Worm (Caenorhabditis elegans): Measurements from ENCODE around the gene srh-304.
A peak's percentile ranks its signal among the peaks of the same experiment; 100 is the strongest.
"Not testable (repeated sequence)": the region's sequence is repeated elsewhere in the genome, so short reads cannot be mapped to it uniquely, and the experiment has no call there.

Gene srh-304

ce11 chrV:17857901-17858300 lies 29.5 kb downstream of the srh-304 start (continued):
- TF ChIP-seq pbrm-1 (GFP tag; IDR thresholded peaks at IDR 0.05): peak; percentile 78
- TF ChIP-seq lin-54 (GFP tag; optimal IDR thresholded peaks at IDR 0.05): peak; percentile 42
- TF ChIP-seq ets-4 (GFP tag; optimal IDR thresholded peaks at IDR 0.05): peak; percentile 43
- peak in 1 of 3 experiments; percentile 66 for TF ChIP-seq lin-35 (GFP tag; optimal IDR thresholded peaks at IDR 0.05)
- no peak for TF ChIP-seq cebp-1 (GFP tag; IDR thresholded peaks at IDR 0.05)
- peak; percentile 83 for TF ChIP-seq cebp-1 (tag; optimal IDR thresholded peaks at IDR 0.05)

- peak; percentile 23 for TF ChIP-seq tlf-1 (GFP tag; optimal IDR thresholded peaks at IDR 0.05)
- no peak for TF ChIP-seq ztf-28 (GFP tag; IDR thresholded peaks at IDR 0.05)
- peak; percentile 92 for TF ChIP-seq efl-1 (GFP tag; optimal IDR thresholded peaks at IDR 0.05)
- TF ChIP-seq ceh-91 (GFP tag; IDR thresholded peaks at IDR 0.05): peak; percentile 84
- TF ChIP-seq ceh-40 (GFP tag; IDR thresholded peaks at IDR 0.05): no peak
- peak; percentile 15; the same call in 1 of the 2 replicates for TF ChIP-seq mcd-1 (GFP tag; IDR thresholded peaks at IDR 0.05)
- 0 out of 2 replicates have a peak, but pooled peaks have one; percentile 31 for TF ChIP-seq B0336.3 (GFP tag; IDR thresholded peaks at IDR 0.05)
- TF ChIP-seq lin-54 (GFP tag; optimal IDR thresholded peaks at IDR 0.05): peak; percentile 52
- no peak for TF ChIP-seq egl-44 (GFP tag; IDR thresholded peaks at IDR 0.05)
- TF ChIP-seq cebp-1 (GFP tag; IDR thresholded peaks at IDR 0.05): no peak
- peak; percentile 57 for TF ChIP-seq cebp-1 (tag; optimal IDR thresholded peaks at IDR 0.05)
- peak; percentile 88 for TF ChIP-seq madf-8 (GFP tag; conservative IDR thresholded peaks at IDR 0.05)
- TF ChIP-seq madf-6 (GFP tag; IDR thresholded peaks at IDR 0.05): peak; percentile 94
- no peak for TF ChIP-seq F49E8.2 (tag; optimal IDR thresholded peaks at IDR 0.05; ENCODE audit: insufficient read depth)
- no peak for TF ChIP-seq nhr-90 (tag; optimal IDR thresholded peaks at IDR 0.05)
- TF ChIP-seq hmg-1.2 (GFP tag; IDR thresholded peaks at IDR 0.05): peak; percentile 35
- TF ChIP-seq attf-5 (GFP tag; optimal IDR thresholded peaks at IDR 0.05): no peak
- TF ChIP-seq dpl-1 (GFP tag; optimal IDR thresholded peaks at IDR 0.05): peak; percentile 75
- TF ChIP-seq D2030.7 (GFP tag; IDR thresholded peaks at IDR 0.05): peak; percentile 69
Measured at ce11 chrV:17859065-17859464, 30.7 kb downstream of the srh-304 start.

ce11 chrV:17859519-17859918 lies 31.1 kb downstream of the srh-304 start:
- TF ChIP-seq xnd-1 (tag; optimal IDR thresholded peaks at IDR 0.05) (peak; percentile 78), ztf-25 (GFP tag; IDR thresholded peaks at IDR 0.05) (no peak), D2030.7 (GFP tag; IDR thresholded peaks at IDR 0.05) (peak; percentile 21; the same call in 1 of the 2 replicates), B0336.3 (GFP tag; IDR thresholded peaks at IDR 0.05) (no peak), lsl-1 (GFP tag; optimal IDR thresholded peaks at IDR 0.05) (peak; percentile 93), snpc-4 (GFP tag; optimal IDR thresholded peaks at IDR 0.05) (no peak), snpc-4 (tag; optimal IDR thresholded peaks at IDR 0.05) (peak in 1 of 4 experiments; percentile 4), F39B2.1 (GFP tag; IDR thresholded peaks at IDR 0.05) (no peak), mcd-1 (GFP tag; IDR thresholded peaks at IDR 0.05) (peak; percentile 19; the same call in 1 of the 2 replicates), madf-6 (GFP tag; IDR thresholded peaks at IDR 0.05) (peak; percentile 72), F33H1.4 (GFP tag; IDR thresholded peaks at IDR 0.05) (peak; percentile 91), lin-54 (GFP tag; optimal IDR thresholded peaks at IDR 0.05) (peak; percentile 19), madf-8 (GFP tag; conservative IDR thresholded peaks at IDR 0.05) (peak; percentile 67)

- not testable (repeated sequence) for TF ChIP-seq F33H1.4 (GFP tag; IDR thresholded peaks at IDR 0.05); efl-1 (GFP tag; optimal IDR thresholded peaks at IDR 0.05); F10E7.11 (tag; optimal IDR thresholded peaks at IDR 0.05)
Measured at ce11 chrV:17865309-17865708, 36.9 kb downstream of the srh-304 start, which contains the start of gene Y59A8A.8. Gene Y59A8A.8, plus strand, starts transcription at chrV:17865609.

ce11 chrV:17870569-17870968 lies 42.2 kb downstream of the srh-304 start, which contains the start of gene csn-1:
Gene csn-1, minus strand, starts transcription at chrV:17870651.
- TF ChIP-seq lin-54 (GFP tag; optimal IDR thresholded peaks at IDR 0.05) (peak; percentile 28), ccch-3 (GFP tag; optimal IDR thresholded peaks at IDR 0.05) (no peak), snpc-4 (GFP tag; optimal IDR thresholded peaks at IDR 0.05) (no peak), snpc-4 (tag; optimal IDR thresholded peaks at IDR 0.05) (peak in 1 of 4 experiments; percentile 34), madf-6 (GFP tag; IDR thresholded peaks at IDR 0.05) (peak; percentile 45; the same call in 1 of the 2 replicates), D2030.7 (GFP tag; IDR thresholded peaks at IDR 0.05) (no peak), hmg-1.2 (GFP tag; IDR thresholded peaks at IDR 0.05) (peak; percentile 94), attf-6 (GFP tag; IDR thresholded peaks at IDR 0.05) (0 out of 2 replicates have a peak, but pooled peaks have one; percentile 20), ceh-58 (GFP tag; IDR thresholded peaks at IDR 0.05) (no peak), hrde-1 (tag; optimal IDR thresholded peaks at IDR 0.05; ENCODE audit: borderline replicate concordance) (no peak), snpc-3.4 (tag; optimal IDR thresholded peaks at IDR 0.05) (peak; percentile 39), let-607 (tag; optimal IDR thresholded peaks at IDR 0.05) (no peak), lin-40 (tag; optimal IDR thresholded peaks at IDR 0.05) (no peak), mcd-1 (GFP tag; IDR thresholded peaks at IDR 0.05) (peak; percentile 92), nhr-90 (tag; optimal IDR thresholded peaks at IDR 0.05) (no peak), F37B4.10 (GFP tag; IDR thresholded peaks at IDR 0.05) (no peak), dpff-1 (tag; optimal IDR thresholded peaks at IDR 0.05) (no peak)

Measured in whole organism, young adult.